Worm (Caenorhabditis elegans) whole organism, L4 larva: ENCODE data around the gene str-4.

Experiments used
- ZK546.5 ChIP-seq, 2 experiments: sonication (generic microtip); optimal IDR thresholded peaks; 2 replicates each; lab custom pipeline; 2017; ENCODE audit warnings: missing biosample characterization in 2 of 2, missing genetic modification characterization in 2 of 2
- dpl-1 ChIP-seq: fragments of 150-350 bp; optimal IDR thresholded peaks from 2 replicates; lab custom pipeline; 2014; ENCODE audit warnings: missing biosample characterization, missing genetic modification reagents, missing genetic modification characterization
- lin-13 ChIP-seq: fragments of 150-350 bp; optimal IDR thresholded peaks from 2 replicates; lab custom pipeline; 2014; ENCODE audit warnings: missing biosample characterization, missing genetic modification reagents, missing genetic modification characterization
- nhr-77 ChIP-seq: fragments of 150-350 bp; optimal IDR thresholded peaks from 2 replicates; lab custom pipeline; 2014; ENCODE audit warnings: missing biosample characterization, missing genetic modification characterization

- TF ChIP-seq lin-13 (GFP tag; lab: Kevin White, UChicago): no peak
- no peak for TF ChIP-seq nhr-77 (tag; lab: Kevin White, UChicago)
- TF ChIP-seq dpl-1 (GFP tag; lab: Kevin White, UChicago): no peak
- TF ChIP-seq ZK546.5 (tag; optimal IDR thresholded peaks at IDR 0.05; lab: Kevin White, UChicago): no peak
Measured at ce11 chrV:13288881-13289280, 50.7 kb downstream of the str-4 start.
